Fruit fly (Drosophila melanogaster) S2 (cell line): ENCODE data around the gene CG33181.
A peak's percentile ranks its signal among the peaks of the same experiment; 100 is the strongest.

Experiments used
- CG8478 ChIP-seq: fragments of >200 bp; optimal IDR thresholded peaks from 2 replicates; lab custom pipeline; 2018
- CTCF ChIP-seq, 2 experiments: fragments of >200 bp; optimal IDR thresholded peaks; 2 replicates each; lab custom pipeline; 2018

Gene CG33181

DNA sequence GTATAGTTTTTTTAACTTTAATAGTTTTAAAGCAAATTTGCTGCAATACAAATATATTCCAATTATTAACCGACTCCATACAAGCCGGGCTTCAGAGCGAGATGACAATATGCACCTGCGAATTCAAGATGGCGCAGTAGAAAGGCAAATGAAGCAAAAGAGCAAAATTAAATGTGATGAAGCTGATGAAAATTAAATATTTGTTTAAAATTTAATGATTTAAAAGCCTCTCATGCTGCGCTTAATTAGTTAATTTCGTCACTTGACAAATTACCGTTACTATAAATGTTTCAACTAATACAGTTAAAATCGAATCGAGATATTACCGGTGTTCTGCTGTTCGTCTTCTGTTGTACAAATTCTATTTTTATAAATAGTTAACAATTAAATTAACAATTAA lies at the start of gene CG33181:
TSS of gene CG33181 (plus strand) at position 301 of the 400 bp plus-strand sequence.
- no peak for TF ChIP-seq CG8478 (lab: Kevin White, UChicago)
- no peak for TF ChIP-seq CTCF (optimal IDR thresholded peaks at IDR 0.05; lab: Kevin White, UChicago)

- TF ChIP-seq CTCF (optimal IDR thresholded peaks at IDR 0.05; lab: Kevin White, UChicago) (no peak), CG8478 (lab: Kevin White, UChicago) (no peak)
These were observed 47.0 kb upstream of the CG33181 start, which contains the start of gene CG12123 for dm6 chrX:8442161-8442560. CG12123 (minus strand) TSS chrX:8442348.

DNA sequence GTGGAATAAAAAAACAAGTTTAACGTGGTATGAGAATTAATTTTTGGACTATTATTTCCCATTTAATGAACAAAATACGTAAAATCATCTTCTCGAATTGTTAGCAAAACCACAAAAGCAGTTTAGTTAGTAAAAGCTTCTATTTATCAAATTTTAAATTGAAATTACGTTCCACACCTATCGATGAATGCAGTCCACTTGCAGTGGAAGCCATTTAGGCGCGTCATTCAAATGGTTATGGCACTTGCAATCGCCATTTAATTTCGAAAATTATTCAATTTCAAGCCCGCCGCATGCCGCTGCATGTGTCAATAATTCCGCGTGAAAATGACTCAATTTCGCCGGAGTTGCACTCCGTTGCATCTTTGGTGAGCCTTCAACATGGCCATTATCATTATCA lies 46.2 kb upstream of the CG33181 start:
- TF ChIP-seq CG8478 (lab: Kevin White, UChicago) (no peak), CTCF (optimal IDR thresholded peaks at IDR 0.05; lab: Kevin White, UChicago) (no peak)

dm6 chrX:8444279-8444678 lies 44.9 kb upstream of the CG33181 start:
- TF ChIP-seq CG8478 (lab: Kevin White, UChicago) (no peak), CTCF (optimal IDR thresholded peaks at IDR 0.05; lab: Kevin White, UChicago) (no peak)

DNA sequence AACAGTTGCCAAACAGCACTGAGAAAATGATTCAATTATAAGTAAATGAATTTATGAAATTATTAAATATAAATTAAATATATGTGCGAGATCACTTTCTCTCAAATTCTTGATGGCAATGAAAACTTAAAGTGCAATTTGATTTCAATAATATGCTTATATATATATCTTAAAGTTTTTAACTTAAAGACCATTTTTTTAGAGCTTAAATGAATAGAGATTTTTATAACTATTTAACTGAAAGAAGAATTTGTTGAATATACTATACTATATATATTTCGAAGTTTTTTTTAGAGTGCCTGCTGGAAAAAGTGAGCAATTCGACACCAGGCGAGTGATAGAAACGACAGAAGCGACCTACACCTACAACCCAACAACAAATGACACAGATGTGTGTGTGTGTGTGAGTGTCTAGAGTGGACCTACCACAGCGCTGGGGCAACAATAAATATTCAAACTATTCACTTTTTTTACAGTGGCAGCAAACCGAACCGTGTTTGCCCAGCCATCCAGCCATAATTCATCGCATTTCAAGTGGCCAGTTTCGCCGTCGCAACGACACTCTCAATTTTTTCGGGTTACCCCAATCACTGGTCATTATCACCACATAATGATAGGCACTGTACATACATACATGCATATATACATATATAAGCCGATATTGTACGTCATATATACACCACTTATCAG lies 44.1 kb upstream of the CG33181 start:
- TF ChIP-seq CTCF (optimal IDR thresholded peaks at IDR 0.05; lab: Kevin White, UChicago), result no peak
- no peak for TF ChIP-seq CG8478 (lab: Kevin White, UChicago)

DNA sequence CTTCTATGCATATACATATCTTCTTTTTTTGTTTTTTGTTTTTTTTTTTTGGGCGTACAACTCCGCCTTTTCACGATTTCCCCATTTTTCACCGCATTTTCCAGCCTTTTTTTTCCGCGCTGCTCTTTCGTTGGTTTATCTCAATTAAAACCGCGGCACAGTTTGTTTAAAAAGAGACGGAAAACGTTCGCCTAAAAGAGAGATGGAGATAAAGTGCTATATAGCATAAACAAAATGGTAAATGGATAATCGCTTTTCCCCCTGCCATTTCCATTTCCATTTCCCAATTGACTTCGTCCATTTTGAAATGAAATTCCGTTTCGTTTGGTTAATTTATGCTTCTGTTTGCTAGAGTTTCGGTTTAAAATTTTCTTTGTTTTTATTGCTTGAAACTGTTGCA lies 42.0 kb upstream of the CG33181 start:
- TF ChIP-seq CTCF (optimal IDR thresholded peaks at IDR 0.05; lab: Kevin White, UChicago), result no peak
- TF ChIP-seq CG8478 (lab: Kevin White, UChicago), result no peak

- peak; percentile 11 to 23 for TF ChIP-seq CTCF (optimal IDR thresholded peaks at IDR 0.05; lab: Kevin White, UChicago)
- TF ChIP-seq CG8478 (lab: Kevin White, UChicago), result no peak
These were observed 41.0 kb upstream of the CG33181 start for dm6 chrX:8448171-8448570.

DNA sequence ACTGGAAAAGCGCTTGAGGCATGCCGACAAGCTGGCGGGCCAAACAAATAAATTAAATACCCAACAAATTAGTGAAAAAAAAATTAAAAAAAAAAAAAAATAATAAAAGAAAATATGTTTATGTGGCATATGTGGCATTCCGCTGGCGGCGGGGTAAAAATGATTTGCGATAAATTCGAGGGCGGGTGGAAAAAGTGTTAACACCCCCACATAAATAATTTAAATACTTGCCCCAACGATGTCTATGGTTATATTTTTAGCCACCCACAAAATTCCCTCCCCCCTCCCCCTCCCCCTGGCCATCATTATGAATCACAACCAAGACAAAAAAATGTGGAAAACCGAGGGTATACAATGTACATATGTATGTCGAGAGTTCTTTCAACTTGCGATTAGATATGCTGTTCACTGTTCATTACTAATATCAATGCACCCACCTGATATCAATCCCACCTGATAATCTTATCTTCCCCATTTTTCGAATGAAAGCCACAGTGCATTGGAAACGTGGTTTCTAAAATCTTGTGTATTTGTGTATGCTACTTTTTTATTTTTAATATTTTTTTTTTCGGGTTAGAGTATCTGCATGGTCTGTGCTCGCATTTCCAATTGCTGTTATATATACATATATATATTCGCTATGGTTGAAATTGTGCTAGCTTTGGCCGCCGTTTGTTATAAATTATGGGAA lies 38.8 kb upstream of the CG33181 start:
- TF ChIP-seq CG8478 (lab: Kevin White, UChicago), result no peak

DNA sequence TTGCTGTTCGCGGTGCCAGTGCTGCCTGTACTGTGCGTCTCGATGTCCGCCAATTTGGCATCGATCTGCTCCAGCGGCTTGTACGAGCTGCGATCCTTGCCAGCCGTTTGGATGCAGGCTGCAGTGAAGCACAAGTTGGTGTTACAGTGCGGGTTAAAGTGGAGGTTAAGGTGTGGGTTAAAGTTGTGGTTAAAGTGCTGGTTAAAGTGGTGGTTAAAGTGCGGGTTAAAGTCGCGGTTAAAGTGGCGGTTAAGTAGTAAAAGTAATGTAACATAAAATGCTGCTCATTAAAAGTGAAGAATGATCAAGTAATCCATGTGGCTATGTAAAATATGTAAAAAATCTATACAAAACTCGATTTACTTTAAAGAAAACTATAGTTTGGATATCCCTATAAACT lies 37.0 kb upstream of the CG33181 start:
- no peak for TF ChIP-seq CG8478 (lab: Kevin White, UChicago)
- no peak for TF ChIP-seq CTCF (optimal IDR thresholded peaks at IDR 0.05; lab: Kevin White, UChicago)

dm6 chrX:8455019-8455555 lies 34.1 kb upstream of the CG33181 start, which contains the start of gene org-1:
org-1 (minus strand) TSS chrX:8455069.
- no peak for TF ChIP-seq CTCF (optimal IDR thresholded peaks at IDR 0.05; lab: Kevin White, UChicago)
- TF ChIP-seq CG8478 (lab: Kevin White, UChicago), result no peak

dm6 chrX:8457532-8457931 lies 31.6 kb upstream of the CG33181 start, which contains the start of gene CG32713:
CG32713 (minus strand) TSS chrX:8457632.
- no peak for TF ChIP-seq CG8478 (lab: Kevin White, UChicago)
- TF ChIP-seq CTCF (optimal IDR thresholded peaks at IDR 0.05; lab: Kevin White, UChicago), result no peak

- TF ChIP-seq CTCF (optimal IDR thresholded peaks at IDR 0.05; lab: Kevin White, UChicago) (no peak), CG8478 (lab: Kevin White, UChicago) (no peak)
These were observed 29.6 kb upstream of the CG33181 start for dm6 chrX:8459452-8460040.

DNA sequence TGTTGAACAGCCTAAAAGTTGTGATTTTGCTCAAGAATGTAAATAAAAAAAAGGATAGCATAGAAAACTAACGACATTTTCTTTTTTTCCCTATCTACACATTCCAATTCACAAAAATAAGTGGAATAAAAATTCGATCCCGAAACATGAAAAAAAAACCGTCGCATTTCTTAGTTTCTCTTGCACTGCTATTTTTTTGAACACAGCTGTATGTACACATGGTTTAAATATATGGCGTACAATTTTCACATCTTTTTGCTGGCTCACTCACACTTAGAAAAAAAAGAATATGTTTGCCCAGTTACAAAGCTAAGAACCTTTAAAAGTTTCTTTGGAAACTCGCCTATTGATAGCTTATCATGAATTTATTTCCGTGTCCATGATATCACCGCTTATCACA lies 28.9 kb upstream of the CG33181 start:
- no peak for TF ChIP-seq CG8478 (lab: Kevin White, UChicago)
- TF ChIP-seq CTCF (optimal IDR thresholded peaks at IDR 0.05; lab: Kevin White, UChicago), result no peak

DNA sequence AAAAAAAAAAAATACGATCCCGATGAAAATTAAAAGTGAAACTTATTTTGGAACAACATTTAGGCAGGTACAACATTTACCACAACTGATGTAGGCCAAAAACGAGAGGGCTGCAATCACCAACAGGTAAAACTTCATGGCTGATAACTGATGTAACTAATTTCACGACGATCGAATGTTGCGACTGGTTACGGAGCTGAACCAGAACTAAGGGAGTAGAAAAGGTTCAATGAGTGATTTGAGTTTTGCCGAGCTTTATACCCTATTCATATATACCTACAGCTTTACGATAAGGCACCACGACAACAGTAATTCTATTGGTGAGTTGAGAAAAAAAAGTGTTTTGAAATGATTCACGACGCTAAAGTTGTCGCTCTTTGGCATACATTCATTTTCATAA lies 28.5 kb upstream of the CG33181 start, which contains the start of gene CG15347:
TSS of gene CG15347 (minus strand) at position 213 of the 400 bp plus-strand sequence.
- no peak for TF ChIP-seq CG8478 (lab: Kevin White, UChicago)
- TF ChIP-seq CTCF (optimal IDR thresholded peaks at IDR 0.05; lab: Kevin White, UChicago), result no peak

DNA sequence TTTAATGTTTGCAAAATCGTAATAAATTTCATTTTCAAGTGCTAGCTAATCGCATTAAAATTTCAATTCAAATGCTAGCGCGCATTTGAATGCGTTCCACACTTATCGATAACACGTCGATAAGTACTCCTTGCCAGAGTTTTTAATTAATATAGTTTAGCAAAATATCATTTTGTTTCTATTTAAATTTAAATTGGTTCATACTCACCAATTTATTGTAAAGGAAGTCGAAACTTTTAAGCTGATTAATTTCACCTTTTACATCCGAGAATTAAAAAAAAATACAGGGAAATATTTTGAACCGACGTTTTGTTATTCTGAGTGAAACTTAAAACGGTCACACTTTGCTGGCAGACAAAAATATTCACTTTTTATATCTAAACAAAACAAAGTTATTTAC lies 28.0 kb upstream of the CG33181 start, which contains the start of gene Es2:
TSS of gene Es2 (plus strand) at position 333 of the 400 bp plus-strand sequence.
- TF ChIP-seq CTCF (optimal IDR thresholded peaks at IDR 0.05; lab: Kevin White, UChicago), result no peak
- no peak for TF ChIP-seq CG8478 (lab: Kevin White, UChicago)
